Worm (Caenorhabditis elegans): ENCODE data around the gene pas-7.
A peak's percentile ranks its signal among the peaks of the same experiment; 100 is the strongest.

ce11 chrII:10065472-10065871, 34.2 kb downstream of the pas-7 start:
- TF ChIP-seq flt-1 (GFP tag; IDR thresholded peaks at IDR 0.05) (peak; percentile 49; the same call in 1 of the 2 replicates), hmbx-1 (tag; optimal IDR thresholded peaks at IDR 0.05) (no peak), aly-1 (tag; optimal IDR thresholded peaks at IDR 0.05) (no peak), ama-1 (optimal IDR thresholded peaks at IDR 0.05) (no peak), B0310.2 (tag; optimal IDR thresholded peaks at IDR 0.05) (no peak), tbx-37 (GFP tag; conservative IDR thresholded peaks at IDR 0.05) (no peak), F13C5.2 (tag; optimal IDR thresholded peaks at IDR 0.05) (no peak), ceh-13 (GFP tag; optimal IDR thresholded peaks at IDR 0.05) (no peak), sea-1 (GFP tag; conservative IDR thresholded peaks at IDR 0.05) (0 out of 2 replicates have a peak, but pooled peaks have one; percentile 46)
